Worm (Caenorhabditis elegans) whole organism, early embryonic: Measurements from ENCODE around the gene F26D2.16.

Experiments used
- B0310.2 ChIP-seq: sonication (generic microtip); optimal IDR thresholded peaks from 2 replicates; lab custom pipeline; 2016; ENCODE audit warnings: mild to moderate bottlenecking, missing genetic modification characterization, missing compliant biosample characterization
- F13C5.2 ChIP-seq: sonication (generic microtip); optimal IDR thresholded peaks from 2 replicates; lab custom pipeline; 2017; ENCODE audit warnings: mild to moderate bottlenecking, missing genetic modification characterization, inconsistent platforms, missing compliant biosample characterization
- aly-1 ChIP-seq: sonication (generic microtip); optimal IDR thresholded peaks from 2 replicates; lab custom pipeline; 2016; ENCODE audit warnings: missing genetic modification characterization, missing compliant biosample characterization
- ama-1 ChIP-seq: fragments of 150-350 bp; optimal IDR thresholded peaks from 2 replicates; lab custom pipeline; 2014
- ceh-13 ChIP-seq: fragments of 200-800 bp; sonication (Bioruptor generic); optimal IDR thresholded peaks from 2 replicates; lab custom pipeline; 2018; ENCODE audit warnings: mild to moderate bottlenecking, missing genetic modification characterization, missing compliant biosample characterization
- ceh-36 ChIP-seq: sonication (generic microtip); optimal IDR thresholded peaks from 2 replicates; lab custom pipeline; 2016; ENCODE audit warnings: missing genetic modification characterization, inconsistent platforms, missing compliant biosample characterization
- ets-7 ChIP-seq: sonication (generic microtip); optimal IDR thresholded peaks from 2 replicates; lab custom pipeline; 2016; ENCODE audit warnings: missing genotype, missing genetic modification characterization, missing compliant biosample characterization
- flt-1 ChIP-seq: fragments of 200-800 bp; sonication (Bioruptor generic); IDR thresholded peaks from 2 replicates; pipeline ENCODE4 v1.3.6; 2022; ENCODE audit warnings: missing genetic modification characterization, missing compliant biosample characterization
- hmbx-1 ChIP-seq: sonication (generic microtip); optimal IDR thresholded peaks from 2 replicates; lab custom pipeline; 2016; ENCODE audit warnings: mild to moderate bottlenecking, missing genetic modification characterization, missing compliant biosample characterization
- hmg-4 ChIP-seq: fragments of 200-800 bp; sonication (Bioruptor generic); optimal IDR thresholded peaks from 2 replicates; lab custom pipeline; 2018; ENCODE audit warnings: mild to moderate bottlenecking, missing genetic modification characterization, missing compliant biosample characterization
- hnd-1 ChIP-seq: sonication (generic microtip); optimal IDR thresholded peaks from 2 replicates; lab custom pipeline; 2016; ENCODE audit warnings: missing genetic modification characterization, missing compliant biosample characterization
- pes-1 ChIP-seq: fragments of 200-800 bp; sonication (Bioruptor generic); IDR thresholded peaks from 2 replicates; pipeline ENCODE4 v1.3.6; 2022; ENCODE audit warnings: missing genetic modification reagents, missing genetic modification characterization, missing compliant biosample characterization
- scrt-1 ChIP-seq: fragments of 200-800 bp; sonication (Bioruptor generic); IDR thresholded peaks from 2 replicates; pipeline ENCODE4 v1.3.6; 2022; ENCODE audit warnings: missing genetic modification characterization, missing compliant biosample characterization
- sea-1 ChIP-seq: fragments of 200-800 bp; sonication (Bioruptor generic); conservative IDR thresholded peaks from 2 replicates; pipeline ENCODE4 v1.3.6; 2022; ENCODE audit warnings: missing genetic modification characterization, missing compliant biosample characterization
- tbx-11 ChIP-seq: fragments of 200-800 bp; sonication (Bioruptor generic); IDR thresholded peaks from 2 replicates; pipeline ENCODE4 v1.3.6; 2022; ENCODE audit warnings: missing genetic modification characterization, missing compliant biosample characterization
- tbx-37 ChIP-seq: fragments of 200-800 bp; sonication (Bioruptor generic); conservative IDR thresholded peaks from 2 replicates; pipeline ENCODE4 v1.3.6; 2022; ENCODE audit warnings: missing genetic modification reagents, missing genetic modification characterization, missing compliant biosample characterization
- tra-4 ChIP-seq: sonication (generic microtip); optimal IDR thresholded peaks from 2 replicates; lab custom pipeline; 2017; ENCODE audit warnings: missing genetic modification characterization, missing compliant biosample characterization

F26D2.16 gene

ce11 chrV:16376430-16376948 is 43.2 kb downstream of the F26D2.16 start:
- TF ChIP-seq ets-7 (tag; lab: Kevin White, UChicago) (no peak), hnd-1 (tag; lab: Kevin White, UChicago) (no peak), scrt-1 (GFP tag; lab: Robert Waterston, UW) (no peak), ceh-13 (GFP tag; lab: Kevin White, UChicago) (no peak), aly-1 (tag; lab: Kevin White, UChicago) (no peak), B0310.2 (no peak), ama-1 (lab: Kevin White, UChicago) (no peak), pes-1 (GFP tag; lab: Robert Waterston, UW) (no peak), sea-1 (GFP tag; lab: Robert Waterston, UW) (no peak), tra-4 (tag; lab: Kevin White, UChicago) (no peak), F13C5.2 (no peak), hmg-4 (no peak), tbx-37 (GFP tag; lab: Robert Waterston, UW) (no peak), tbx-11 (GFP tag; lab: Robert Waterston, UW) (no peak), hmbx-1 (tag; lab: Kevin White, UChicago) (no peak), ceh-36 (tag; lab: Kevin White, UChicago) (no peak), flt-1 (GFP tag; lab: Robert Waterston, UW) (no peak)

DNA sequence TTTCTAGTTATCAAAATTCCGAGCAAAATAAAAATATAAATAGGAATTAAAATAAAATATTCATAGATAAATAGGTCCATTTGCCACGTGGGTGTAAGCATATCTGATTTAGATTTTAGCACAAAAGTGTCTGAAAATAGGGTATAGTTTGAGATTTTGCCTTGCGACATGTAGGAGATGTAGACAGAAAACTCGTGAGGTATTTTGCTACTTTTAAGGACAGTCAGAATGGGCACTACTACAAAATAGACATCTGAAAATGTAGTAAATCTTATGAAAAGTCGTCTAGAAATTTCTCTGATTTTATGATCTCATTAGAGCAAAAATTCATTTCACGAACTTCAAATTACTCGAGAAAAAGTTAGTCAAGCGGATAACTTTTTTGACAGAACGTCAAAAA is 45.0 kb downstream of the F26D2.16 start, which contains the start of gene srv-34:
Gene srv-34, minus strand, starts transcription at position 101 of the 400 bp plus-strand sequence.
- TF ChIP-seq ceh-13 (GFP tag; lab: Kevin White, UChicago) = no peak
- no peak for TF ChIP-seq scrt-1 (GFP tag; lab: Robert Waterston, UW)
- TF ChIP-seq hnd-1 (tag; lab: Kevin White, UChicago) = no peak
- TF ChIP-seq aly-1 (tag; lab: Kevin White, UChicago) = no peak
- TF ChIP-seq ama-1 (lab: Kevin White, UChicago) = no peak
- no peak for TF ChIP-seq ceh-36 (tag; lab: Kevin White, UChicago)
- no peak for TF ChIP-seq ets-7 (tag; lab: Kevin White, UChicago)
- no peak for TF ChIP-seq B0310.2
- no peak for TF ChIP-seq tbx-37 (GFP tag; lab: Robert Waterston, UW)
- no peak for TF ChIP-seq F13C5.2
- no peak for TF ChIP-seq sea-1 (GFP tag; lab: Robert Waterston, UW)

DNA sequence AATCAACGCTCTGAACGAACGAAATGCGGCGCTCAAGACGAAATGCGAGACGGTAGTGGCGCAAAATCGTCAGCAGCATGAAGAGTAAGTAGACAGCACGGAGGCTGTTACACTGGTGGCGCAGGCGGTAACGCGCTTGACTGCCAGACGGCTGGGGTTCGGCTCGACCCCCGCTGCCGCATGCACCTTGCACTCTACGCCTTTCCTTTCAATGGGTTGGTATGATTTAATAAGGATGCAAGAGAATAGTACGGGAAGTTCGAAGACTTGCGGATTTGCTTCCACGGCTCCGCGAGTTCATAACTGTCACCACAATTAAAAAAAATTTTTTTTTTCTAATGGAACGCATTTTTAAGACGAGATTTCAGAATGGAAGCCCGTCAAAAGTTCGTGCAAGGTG is 49.6 kb downstream of the F26D2.16 start:
- peak; percentile 90 for TF ChIP-seq scrt-1 (GFP tag; lab: Robert Waterston, UW)
- peak; percentile 70 for TF ChIP-seq tbx-11 (GFP tag; lab: Robert Waterston, UW)
- TF ChIP-seq pes-1 (GFP tag; lab: Robert Waterston, UW) = peak; percentile 84
- peak; percentile 76 for TF ChIP-seq ceh-36 (tag; lab: Kevin White, UChicago)
- no peak for TF ChIP-seq ama-1 (lab: Kevin White, UChicago)
- peak; percentile 61 for TF ChIP-seq tra-4 (tag; lab: Kevin White, UChicago)
- TF ChIP-seq hmg-4 = peak; percentile 75
- peak; percentile 75 for TF ChIP-seq sea-1 (GFP tag; lab: Robert Waterston, UW)
- TF ChIP-seq tbx-37 (GFP tag; lab: Robert Waterston, UW) = peak; percentile 52; the same call in 1 of the 2 replicates
- peak; percentile 78 for TF ChIP-seq flt-1 (GFP tag; lab: Robert Waterston, UW)
- TF ChIP-seq ets-7 (tag; lab: Kevin White, UChicago) = peak; percentile 39
- peak; percentile 89 for TF ChIP-seq aly-1 (tag; lab: Kevin White, UChicago)
- peak; percentile 50 for TF ChIP-seq hnd-1 (tag; lab: Kevin White, UChicago)
- TF ChIP-seq ceh-13 (GFP tag; lab: Kevin White, UChicago) = peak; percentile 43
- TF ChIP-seq F13C5.2 = peak; percentile 76
- TF ChIP-seq hmbx-1 (tag; lab: Kevin White, UChicago) = no peak
- TF ChIP-seq B0310.2 = peak; percentile 57
